Fruit fly (Drosophila melanogaster) whole organism, embryonic: ENCODE data around the gene Awh.

Experiments
- Aef1 ChIP-seq: fragments of 200-800 bp; sonication (Bioruptor generic); IDR thresholded peaks from 3 replicates; pipeline ENCODE4 v1.3.6; 2022; ENCODE audit warnings: missing biosample characterization, missing genetic modification characterization
- Blimp-1 ChIP-seq: fragments of 200-800 bp; sonication (Bioruptor generic); optimal IDR thresholded peaks from 3 replicates; lab custom pipeline; 2018; ENCODE audit warnings: missing biosample characterization, missing genetic modification characterization, mild to moderate bottlenecking, moderate library complexity, missing genetic modification reagents
- Bteb2 ChIP-seq: fragments of 200-800 bp; sonication (Bioruptor generic); optimal IDR thresholded peaks from 2 replicates; lab custom pipeline; 2016; ENCODE audit warnings: missing biosample characterization, missing genetic modification characterization
- CG10209 ChIP-seq: fragments of 200-800 bp; sonication (Bioruptor generic); optimal IDR thresholded peaks from 3 replicates; lab custom pipeline; 2017; ENCODE audit warnings: missing biosample characterization, mild to moderate bottlenecking, missing genetic modification characterization, missing genetic modification reagents
- CG10366 ChIP-seq: fragments of 200-800 bp; sonication (Bioruptor generic); IDR thresholded peaks from 2 replicates; pipeline ENCODE4 v1.3.6; 2022; ENCODE audit warnings: missing biosample characterization, missing genetic modification characterization
- CG11247 ChIP-seq: fragments of 200-800 bp; sonication (Bioruptor generic); IDR thresholded peaks from 2 replicates; pipeline ENCODE4 v1.3.6; 2022; ENCODE audit warnings: missing biosample characterization, missing genetic modification characterization
- CG11560 ChIP-seq: fragments of 200-800 bp; sonication (Bioruptor generic); IDR thresholded peaks from 3 replicates; pipeline ENCODE4 v1.3.6; 2022; ENCODE audit warnings: missing biosample characterization, missing genetic modification characterization
- CG13296 ChIP-seq: fragments of 200-800 bp; sonication (Bioruptor generic); optimal IDR thresholded peaks from 3 replicates; lab custom pipeline; 2018; ENCODE audit warnings: missing biosample characterization, mild to moderate bottlenecking, missing genetic modification characterization
- CG13424 ChIP-seq: fragments of 200-800 bp; sonication (Bioruptor generic); optimal IDR thresholded peaks from 2 replicates; lab custom pipeline; 2019; ENCODE audit warnings: missing biosample characterization, mild to moderate bottlenecking, missing genetic modification characterization, moderate library complexity
- CG16779 ChIP-seq: fragments of 200-800 bp; sonication (Bioruptor generic); IDR thresholded peaks from 2 replicates; pipeline ENCODE4 v1.3.6; 2022; ENCODE audit warnings: missing biosample characterization, missing genetic modification characterization
- CG17612 ChIP-seq: fragments of 200-800 bp; sonication (Bioruptor generic); IDR thresholded peaks from 2 replicates; pipeline ENCODE4 v1.3.6; 2022; ENCODE audit warnings: missing biosample characterization, missing genetic modification characterization
- CG2120 ChIP-seq: fragments of 200-800 bp; sonication (Bioruptor generic); optimal IDR thresholded peaks from 3 replicates; lab custom pipeline; 2016; ENCODE audit warnings: missing biosample characterization, missing genetic modification characterization
- CG30403 ChIP-seq: fragments of 200-800 bp; sonication (Bioruptor generic); optimal IDR thresholded peaks from 3 replicates; lab custom pipeline; 2016; ENCODE audit warnings: missing biosample characterization, missing genetic modification characterization
- CG3281 ChIP-seq: fragments of 200-800 bp; sonication (Bioruptor generic); optimal IDR thresholded peaks from 3 replicates; lab custom pipeline; 2017; ENCODE audit warnings: missing biosample characterization, mild to moderate bottlenecking, missing genetic modification characterization
- CG33557 ChIP-seq: fragments of 200-800 bp; sonication (Bioruptor generic); optimal IDR thresholded peaks from 2 replicates; lab custom pipeline; 2019; ENCODE audit warnings: missing biosample characterization, mild to moderate bottlenecking, missing genetic modification characterization, moderate library complexity
- CG34376 ChIP-seq: fragments of 200-800 bp; sonication (Bioruptor generic); optimal IDR thresholded peaks from 2 replicates; lab custom pipeline; 2018; ENCODE audit warnings: missing biosample characterization, mild to moderate bottlenecking, missing genetic modification characterization
- CG43689 ChIP-seq: fragments of 200-800 bp; sonication (Bioruptor generic); IDR thresholded peaks from 2 replicates; pipeline ENCODE4 v1.3.6; 2022; ENCODE audit warnings: missing biosample characterization, missing genetic modification characterization
- CG4820 ChIP-seq: fragments of 200-800 bp; sonication (Bioruptor generic); optimal IDR thresholded peaks from 3 replicates; lab custom pipeline; 2016; ENCODE audit warnings: missing biosample characterization, missing genetic modification characterization
- CG5180 ChIP-seq: fragments of 200-800 bp; sonication (Bioruptor generic); optimal IDR thresholded peaks from 3 replicates; lab custom pipeline; 2017; ENCODE audit warnings: missing biosample characterization, missing genetic modification characterization, mild to moderate bottlenecking, moderate library complexity, missing genetic modification reagents
- CG6272 ChIP-seq: fragments of 200-800 bp; sonication (Bioruptor generic); IDR thresholded peaks from 2 replicates; pipeline ENCODE4 v1.3.6; 2022; ENCODE audit warnings: missing biosample characterization, missing genetic modification characterization
- CG6791 ChIP-seq: fragments of 200-800 bp; sonication (Bioruptor generic); IDR thresholded peaks from 3 replicates; pipeline ENCODE4 v1.3.6; 2022; ENCODE audit warnings: missing biosample characterization, missing genetic modification characterization; ENCODE audit not compliant: partially characterized antibody
- CG9876 ChIP-seq: fragments of 200-800 bp; sonication (Bioruptor generic); optimal IDR thresholded peaks from 2 replicates; lab custom pipeline; 2016; ENCODE audit warnings: missing biosample characterization, missing genetic modification characterization
- Deaf1 ChIP-seq: fragments of 200-800 bp; optimal IDR thresholded peaks from 3 replicates; lab custom pipeline; 2019; ENCODE audit warnings: missing biosample characterization, mild to moderate bottlenecking, missing genetic modification characterization, moderate library complexity
- Dip2 ChIP-seq: fragments of 200-800 bp; sonication (Bioruptor generic); IDR thresholded peaks from 2 replicates; pipeline ENCODE4 v1.3.6; 2022; ENCODE audit warnings: missing biosample characterization, missing genetic modification characterization
- Dref ChIP-seq: fragments of 200-800 bp; sonication (Bioruptor generic); IDR thresholded peaks from 2 replicates; pipeline ENCODE4 v1.3.6; 2022; ENCODE audit warnings: missing biosample characterization, missing genetic modification characterization
- Ets97D ChIP-seq: fragments of 200-800 bp; sonication (Bioruptor generic); optimal IDR thresholded peaks from 3 replicates; lab custom pipeline; 2016; ENCODE audit warnings: missing biosample characterization, missing genetic modification characterization
- Gug ChIP-seq: fragments of 200-800 bp; sonication (Bioruptor generic); IDR thresholded peaks from 4 replicates; pipeline ENCODE4 v1.3.6; 2022; ENCODE audit warnings: missing biosample characterization, missing genetic modification characterization
- Hmx ChIP-seq: fragments of 200-800 bp; sonication (Bioruptor generic); optimal IDR thresholded peaks from 2 replicates; lab custom pipeline; 2016; ENCODE audit warnings: missing biosample characterization, missing genetic modification characterization
- Hr3 ChIP-seq: fragments of 200-800 bp; sonication (Bioruptor generic); optimal IDR thresholded peaks from 3 replicates; lab custom pipeline; 2016; ENCODE audit warnings: missing biosample characterization, missing genetic modification characterization
- Med ChIP-seq: fragments of 200-800 bp; sonication (Bioruptor generic); peaks from one replicate; lab custom pipeline; 2016; ENCODE audit warnings: missing biosample characterization, missing genetic modification characterization, mild to moderate bottlenecking, inconsistent platforms, moderate library complexity
- Meics ChIP-seq: fragments of 200-800 bp; sonication (Bioruptor generic); optimal IDR thresholded peaks from 2 replicates; lab custom pipeline; 2017; ENCODE audit warnings: missing biosample characterization, mild to moderate bottlenecking, missing genetic modification characterization
- NK7.1 ChIP-seq: fragments of 200-800 bp; sonication (Bioruptor generic); optimal IDR thresholded peaks from 3 replicates; lab custom pipeline; 2016; ENCODE audit warnings: missing biosample characterization, missing genetic modification characterization
- NfI ChIP-seq: fragments of 200-800 bp; sonication (Bioruptor generic); optimal IDR thresholded peaks from 3 replicates; lab custom pipeline; 2018; ENCODE audit warnings: missing biosample characterization, mild to moderate bottlenecking, missing genetic modification characterization, moderate library complexity
- Optix ChIP-seq: fragments of 200-800 bp; sonication (Bioruptor generic); IDR thresholded peaks from 3 replicates; pipeline ENCODE4 v1.3.6; 2022; ENCODE audit warnings: missing biosample characterization, missing genetic modification characterization
- ac ChIP-seq: fragments of 200-800 bp; sonication (Bioruptor generic); optimal IDR thresholded peaks from 3 replicates; lab custom pipeline; 2017; ENCODE audit warnings: missing biosample characterization, mild to moderate bottlenecking, missing genetic modification characterization
- cwo ChIP-seq: fragments of 200-800 bp; sonication (Bioruptor generic); optimal IDR thresholded peaks from 3 replicates; lab custom pipeline; 2017; ENCODE audit warnings: missing biosample characterization, missing genetic modification characterization, mild to moderate bottlenecking, moderate library complexity, missing genetic modification reagents
- dan ChIP-seq: fragments of 200-800 bp; sonication (Bioruptor generic); IDR thresholded peaks from 2 replicates; pipeline ENCODE4 v1.3.6; 2022; ENCODE audit warnings: missing biosample characterization, missing genetic modification characterization
- dm ChIP-seq: fragments of 200-800 bp; sonication (Bioruptor generic); optimal IDR thresholded peaks from 3 replicates; lab custom pipeline; 2016; ENCODE audit warnings: missing biosample characterization, missing genetic modification characterization
- dpn ChIP-seq, 2 experiments: fragments of 200-800 bp; sonication (Bioruptor generic); optimal IDR thresholded peaks; 3 replicates each; lab custom pipeline; 2016; ENCODE audit warnings: missing biosample characterization in 2 of 2, missing genetic modification characterization in 2 of 2
- grn ChIP-seq: fragments of 200-800 bp; sonication (Bioruptor generic); optimal IDR thresholded peaks from 3 replicates; lab custom pipeline; 2017; ENCODE audit warnings: missing biosample characterization, missing genetic modification characterization
- kah ChIP-seq: fragments of 200-800 bp; sonication (Bioruptor generic); optimal IDR thresholded peaks from 2 replicates; lab custom pipeline; 2018; ENCODE audit warnings: missing biosample characterization, mild to moderate bottlenecking, missing genetic modification characterization
- kay ChIP-seq: fragments of 200-800 bp; sonication (Bioruptor generic); optimal IDR thresholded peaks from 2 replicates; lab custom pipeline; 2016; ENCODE audit warnings: missing biosample characterization, missing genetic modification characterization
- ken ChIP-seq: fragments of 200-800 bp; sonication (Bioruptor generic); IDR thresholded peaks from 3 replicates; pipeline ENCODE4 v1.3.6; 2022; ENCODE audit warnings: missing biosample characterization, missing genetic modification characterization
- klu ChIP-seq: fragments of 200-800 bp; sonication (Bioruptor generic); IDR thresholded peaks from 2 replicates; pipeline ENCODE4 v1.3.6; 2022; ENCODE audit warnings: missing biosample characterization, missing genetic modification characterization
- onecut ChIP-seq: fragments of 200-800 bp; sonication (Bioruptor generic); IDR thresholded peaks from 2 replicates; pipeline ENCODE4 v1.3.6; 2022; ENCODE audit warnings: missing biosample characterization, missing genetic modification characterization
- pzg ChIP-seq: fragments of 200-800 bp; sonication (Bioruptor generic); optimal IDR thresholded peaks from 3 replicates; lab custom pipeline; 2018; ENCODE audit warnings: missing biosample characterization, mild to moderate bottlenecking, missing genetic modification characterization, moderate library complexity
- rib ChIP-seq: fragments of 200-800 bp; sonication (Bioruptor generic); IDR thresholded peaks from 2 replicates; pipeline ENCODE4 v1.3.6; 2022; ENCODE audit warnings: missing biosample characterization, missing genetic modification characterization
- salm ChIP-seq: fragments of 200-800 bp; sonication (Bioruptor generic); optimal IDR thresholded peaks from 2 replicates; lab custom pipeline; 2018; ENCODE audit warnings: missing biosample characterization, mild to moderate bottlenecking, missing genetic modification characterization
- slou ChIP-seq: fragments of 200-800 bp; sonication (Bioruptor generic); optimal IDR thresholded peaks from 3 replicates; lab custom pipeline; 2016; ENCODE audit warnings: missing biosample characterization, missing genetic modification characterization
- stwl ChIP-seq: fragments of 200-800 bp; sonication (Bioruptor generic); optimal IDR thresholded peaks from 3 replicates; lab custom pipeline; 2018; ENCODE audit warnings: missing biosample characterization, mild to moderate bottlenecking, missing genetic modification characterization, moderate library complexity
- trem ChIP-seq: fragments of 200-800 bp; optimal IDR thresholded peaks from 3 replicates; lab custom pipeline; 2019; ENCODE audit warnings: missing biosample characterization, mild to moderate bottlenecking, missing genetic modification characterization, moderate library complexity
- z ChIP-seq: fragments of 200-800 bp; sonication (Bioruptor generic); IDR thresholded peaks from 3 replicates; pipeline ENCODE4 v1.3.6; 2022; ENCODE audit warnings: missing biosample characterization, missing genetic modification characterization

The Awh gene

dm6 chr3L:3826541-3826940, 19.5 kb upstream of the Awh start (continued):
- TF ChIP-seq CG9876, result no peak
- TF ChIP-seq CG30403 (GFP tag; lab: Kevin White, UChicago), result peak; percentile 76
- no peak for TF ChIP-seq CG6272 (GFP tag; lab: Robert Waterston, UW)
- peak; percentile 85 for TF ChIP-seq CG13296
- peak; percentile 70 for TF ChIP-seq Aef1 (GFP tag; lab: Robert Waterston, UW)
- peak; percentile 58 for TF ChIP-seq trem (tag; lab: Kevin White, UChicago)
- TF ChIP-seq CG16779 (GFP tag; lab: Robert Waterston, UW), result no peak
- TF ChIP-seq CG3281 (GFP tag; lab: Kevin White, UChicago), result peak; percentile 86
- TF ChIP-seq stwl (tag; lab: Kevin White, UChicago), result no peak
- TF ChIP-seq Hmx (GFP tag; lab: Kevin White, UChicago), result no peak
- no peak for TF ChIP-seq Blimp-1
- no peak for TF ChIP-seq Bteb2
- peak; percentile 56; the same call in 1 of the 3 replicates for TF ChIP-seq CG11560 (tag; lab: Robert Waterston, UW)
- peak; percentile 72 for TF ChIP-seq CG2120 (GFP tag; lab: Kevin White, UChicago)
- TF ChIP-seq Hr3 (GFP tag; lab: Kevin White, UChicago), result peak; percentile 80
- TF ChIP-seq Med (GFP tag; lab: Kevin White, UChicago), result peak; percentile 74
- TF ChIP-seq CG4820, result peak; percentile 43
- no peak for TF ChIP-seq Dref
- TF ChIP-seq CG34376 (GFP tag; lab: Kevin White, UChicago), result peak; percentile 73
- TF ChIP-seq ken (GFP tag; lab: Robert Waterston, UW), result peak; percentile 50; the same call in 1 of the 3 replicates
- peak; percentile 87 for TF ChIP-seq Meics (GFP tag; lab: Kevin White, UChicago)
- TF ChIP-seq rib (GFP tag; lab: Robert Waterston, UW), result no peak
- TF ChIP-seq z, result no peak
- no peak for TF ChIP-seq Dip2 (GFP tag; lab: Robert Waterston, UW)
- TF ChIP-seq kay (GFP tag; lab: Kevin White, UChicago), result peak; percentile 26
- peak in 1 of 2 experiments; percentile 62 for TF ChIP-seq dpn (GFP tag; optimal IDR thresholded peaks at IDR 0.05; lab: Kevin White, UChicago)
- no peak for TF ChIP-seq Deaf1 (tag; lab: Kevin White, UChicago)
- peak; percentile 55 for TF ChIP-seq kah (GFP tag; lab: Kevin White, UChicago)
- peak; percentile 46; the same call in 1 of the 2 replicates for TF ChIP-seq klu
- no peak for TF ChIP-seq CG33557 (GFP tag; lab: Kevin White, UChicago)
- TF ChIP-seq ac, result no peak
- TF ChIP-seq onecut, result peak; percentile 55
- TF ChIP-seq dan (GFP tag; lab: Robert Waterston, UW), result no peak
- no peak for TF ChIP-seq CG6791
- TF ChIP-seq cwo, result peak; percentile 82
- peak; percentile 41 for TF ChIP-seq slou
- peak; percentile 75; the same call in 1 of the 2 replicates for TF ChIP-seq CG11247 (GFP tag; lab: Robert Waterston, UW)
- TF ChIP-seq Ets97D (GFP tag; lab: Kevin White, UChicago), result no peak
- TF ChIP-seq CG10366 (GFP tag; lab: Robert Waterston, UW), result peak; percentile 69
- no peak for TF ChIP-seq NfI (GFP tag; lab: Kevin White, UChicago)
- peak; percentile 11; the same call in 1 of the 4 replicates for TF ChIP-seq Gug (GFP tag; lab: Robert Waterston, UW)
- no peak for TF ChIP-seq grn
- TF ChIP-seq CG43689, result 0 out of 2 replicates have a peak, but pooled peaks have one; percentile 8
- TF ChIP-seq CG13424 (tag; lab: Kevin White, UChicago), result peak; percentile 90
- TF ChIP-seq CG5180 (GFP tag; lab: Kevin White, UChicago), result peak; percentile 54
- TF ChIP-seq CG17612 (GFP tag; lab: Robert Waterston, UW), result peak; percentile 50
- no peak for TF ChIP-seq NK7.1 (GFP tag; lab: Kevin White, UChicago)
- no peak for TF ChIP-seq dm (GFP tag; lab: Kevin White, UChicago)
- TF ChIP-seq Optix (GFP tag; lab: Robert Waterston, UW), result peak; percentile 50; the same call in 1 of the 3 replicates
- TF ChIP-seq pzg (GFP tag; lab: Kevin White, UChicago), result no peak
- TF ChIP-seq salm, result peak; percentile 63
- peak; percentile 83 for TF ChIP-seq CG10209
